Worm (Caenorhabditis elegans) whole organism, L2 larva: ENCODE results near the gene T28F12.1.

ENCODE experiments used
- ama-1 ChIP-seq: fragments of 150-350 bp; optimal IDR thresholded peaks from 2 replicates; lab custom pipeline; 2018; ENCODE audit warnings: inconsistent platforms
- blmp-1 ChIP-seq: sonication (generic microtip); optimal IDR thresholded peaks from 2 replicates; lab custom pipeline; 2017; ENCODE audit warnings: missing genetic modification characterization, mild to moderate bottlenecking, missing compliant biosample characterization, antibody characterized with exemption, moderate library complexity; ENCODE audit not compliant: insufficient read depth
- ceh-82 ChIP-seq: fragments of 150-350 bp; optimal IDR thresholded peaks from 2 replicates; lab custom pipeline; 2014; ENCODE audit warnings: missing biosample characterization, missing genetic modification characterization
- lin-39 ChIP-seq: fragments of 150-350 bp; optimal IDR thresholded peaks from 2 replicates; lab custom pipeline; 2014; ENCODE audit warnings: missing biosample characterization, missing genetic modification reagents, missing genetic modification characterization
- nhr-25 ChIP-seq: fragments of 150-350 bp; sonication (generic microtip); optimal IDR thresholded peaks from 3 replicates; lab custom pipeline; 2014; ENCODE audit warnings: missing biosample characterization, missing genetic modification characterization
- skn-1 ChIP-seq: sonication (generic microtip); optimal IDR thresholded peaks from 2 replicates; lab custom pipeline; 2017; ENCODE audit warnings: missing biosample characterization, missing genetic modification characterization
- unc-39 ChIP-seq: fragments of 150-350 bp; optimal IDR thresholded peaks from 2 replicates; lab custom pipeline; 2014; ENCODE audit warnings: missing biosample characterization, missing genetic modification characterization

- TF ChIP-seq unc-39, result no peak
- no peak for TF ChIP-seq nhr-25 (tag; lab: Kevin White, UChicago)
- no peak for TF ChIP-seq lin-39 (tag; lab: Kevin White, UChicago)
- no peak for TF ChIP-seq ceh-82
- TF ChIP-seq skn-1 (tag; lab: Kevin White, UChicago), result no peak
- no peak for TF ChIP-seq blmp-1 (tag; lab: Kevin White, UChicago)
- TF ChIP-seq ama-1 (lab: Kevin White, UChicago), result no peak
Measured at ce11 chrV:4500709-4501108, 12.1 kb upstream of the T28F12.1 start.
